Worm (Caenorhabditis elegans) whole organism, L3 larva: Measurements from ENCODE around the gene mfsd-6.

Source experiments
- ceh-28 ChIP-seq: fragments of 150-350 bp; optimal IDR thresholded peaks from 2 replicates; lab custom pipeline; 2014; ENCODE audit warnings: missing biosample characterization, missing genetic modification reagents, missing genetic modification characterization
- ceh-82 ChIP-seq: fragments of 150-350 bp; optimal IDR thresholded peaks from 2 replicates; lab custom pipeline; 2014; ENCODE audit warnings: missing biosample characterization, missing genetic modification characterization
- egl-27 ChIP-seq: sonication (generic microtip); optimal IDR thresholded peaks from 4 replicates; lab custom pipeline; 2017; ENCODE audit warnings: missing biosample characterization, missing genetic modification reagents, missing genetic modification characterization
- fkh-10 ChIP-seq: sonication (generic microtip); optimal IDR thresholded peaks from 2 replicates; lab custom pipeline; 2017; ENCODE audit warnings: missing biosample characterization, missing genetic modification reagents, missing genetic modification characterization
- fos-1 ChIP-seq: fragments of 150-350 bp; optimal IDR thresholded peaks from 2 replicates; lab custom pipeline; 2014; ENCODE audit warnings: missing biosample characterization, missing genetic modification characterization
- jun-1 ChIP-seq: fragments of 150-350 bp; optimal IDR thresholded peaks from 2 replicates; lab custom pipeline; 2014; ENCODE audit warnings: missing biosample characterization, missing genetic modification reagents, missing genetic modification characterization
- lin-39 ChIP-seq: fragments of 150-350 bp; optimal IDR thresholded peaks from 2 replicates; lab custom pipeline; 2018; ENCODE audit warnings: missing biosample characterization, missing genetic modification reagents, missing genetic modification characterization
- mdl-1 ChIP-seq: fragments of 150-350 bp; optimal IDR thresholded peaks from 2 replicates; lab custom pipeline; 2014; ENCODE audit warnings: missing biosample characterization, missing genetic modification characterization
- nhr-23 ChIP-seq: fragments of 150-350 bp; optimal IDR thresholded peaks from 2 replicates; lab custom pipeline; 2014; ENCODE audit warnings: missing biosample characterization, missing genetic modification reagents, missing genetic modification characterization
- nhr-28 ChIP-seq: fragments of 150-350 bp; optimal IDR thresholded peaks from 2 replicates; lab custom pipeline; 2014; ENCODE audit warnings: missing biosample characterization, missing genetic modification characterization
- pqm-1 ChIP-seq: fragments of 150-350 bp; optimal IDR thresholded peaks from 2 replicates; lab custom pipeline; 2017; ENCODE audit warnings: missing biosample characterization, missing genetic modification characterization, inconsistent platforms
- sea-2 ChIP-seq: fragments of 150-350 bp; sonication (generic microtip); optimal IDR thresholded peaks from 4 replicates; lab custom pipeline; 2014; ENCODE audit warnings: missing biosample characterization, missing genetic modification reagents, missing genetic modification characterization
- zag-1 ChIP-seq: fragments of 150-350 bp; optimal IDR thresholded peaks from 2 replicates; lab custom pipeline; 2014; ENCODE audit warnings: missing biosample characterization, missing genetic modification characterization

DNA sequence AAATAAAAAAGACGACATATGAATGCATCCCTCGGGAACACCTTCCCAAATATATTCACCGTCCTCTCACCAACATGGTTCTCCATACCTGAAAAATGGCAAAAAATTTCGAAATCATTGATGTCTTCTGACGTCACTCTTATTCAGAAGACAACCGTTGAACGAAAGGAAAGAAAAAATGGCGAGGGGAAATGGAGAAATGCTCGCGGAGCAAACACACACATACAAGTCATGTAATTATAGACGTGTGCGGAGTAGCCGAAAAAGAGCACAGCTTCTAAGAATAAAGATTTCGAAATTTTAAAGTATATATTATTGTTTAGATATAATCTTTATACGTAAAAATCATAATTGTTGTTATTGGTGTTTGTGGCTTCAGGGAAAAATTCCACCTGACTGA, at the start of gene mfsd-6:
- TF ChIP-seq pqm-1 (tag; lab: Kevin White, UChicago) = no peak
- TF ChIP-seq zag-1 = no peak
- TF ChIP-seq fkh-10 (GFP tag; lab: Kevin White, UChicago) = no peak
- TF ChIP-seq egl-27 (tag; lab: Kevin White, UChicago) = no peak
- no peak for TF ChIP-seq mdl-1 (tag; lab: Kevin White, UChicago)
- no peak for TF ChIP-seq sea-2 (GFP tag; lab: Kevin White, UChicago)
- no peak for TF ChIP-seq jun-1 (tag; lab: Kevin White, UChicago)
- TF ChIP-seq fos-1 (tag; lab: Kevin White, UChicago) = no peak
- TF ChIP-seq nhr-23 (tag; lab: Kevin White, UChicago) = no peak
- TF ChIP-seq nhr-28 (tag; lab: Kevin White, UChicago) = no peak
- no peak for TF ChIP-seq ceh-82 (tag; lab: Kevin White, UChicago)
- no peak for TF ChIP-seq lin-39 (tag; lab: Kevin White, UChicago)
- no peak for TF ChIP-seq ceh-28 (tag; lab: Kevin White, UChicago)
